Fruit fly (Drosophila melanogaster): ENCODE data around the gene pbl.

The pbl gene

dm6 chr3L:7865747-7866387, 45.9 kb downstream of the pbl start:
- peak; percentile 0 for TF ChIP-seq noc (tag; optimal IDR thresholded peaks at IDR 0.05)

dm6 chr3L:7865094-7865746, 46.5 kb downstream of the pbl start:
- TF ChIP-seq noc (tag; optimal IDR thresholded peaks at IDR 0.05): peak; percentile 74

- TF ChIP-seq noc (tag; optimal IDR thresholded peaks at IDR 0.05): peak; percentile 71
These were observed 47.9 kb downstream of the pbl start for dm6 chr3L:7863766-7864305.

dm6 chr3L:7863267-7863765, 48.4 kb downstream of the pbl start:
- TF ChIP-seq noc (tag; optimal IDR thresholded peaks at IDR 0.05): no peak

dm6 chr3L:7862238-7863022, 49.3 kb downstream of the pbl start:
- TF ChIP-seq noc (tag; optimal IDR thresholded peaks at IDR 0.05): peak; percentile 30

- TF ChIP-seq noc (tag; optimal IDR thresholded peaks at IDR 0.05): peak; percentile 9
These were observed 49.9 kb downstream of the pbl start for dm6 chr3L:7861807-7862206.

dm6 chr3L:7860634-7861431, 50.9 kb downstream of the pbl start:
- TF ChIP-seq noc (tag; optimal IDR thresholded peaks at IDR 0.05): peak; percentile 86

dm6 chr3L:7859802-7860201, 52.0 kb downstream of the pbl start:
- TF ChIP-seq noc (tag; optimal IDR thresholded peaks at IDR 0.05): no peak

dm6 chr3L:7858325-7859114, 53.2 kb downstream of the pbl start:
- TF ChIP-seq noc (tag; optimal IDR thresholded peaks at IDR 0.05): peak; percentile 52

- peak; percentile 42 for TF ChIP-seq noc (tag; optimal IDR thresholded peaks at IDR 0.05)
These were observed 55.2 kb downstream of the pbl start for dm6 chr3L:7856626-7856937.

dm6 chr3L:7855778-7856625, 55.8 kb downstream of the pbl start:
- TF ChIP-seq noc (tag; optimal IDR thresholded peaks at IDR 0.05): peak; percentile 95

- TF ChIP-seq noc (tag; optimal IDR thresholded peaks at IDR 0.05): no peak
These were observed 56.3 kb downstream of the pbl start for dm6 chr3L:7855455-7855774.

- peak; percentile 45 for TF ChIP-seq noc (tag; optimal IDR thresholded peaks at IDR 0.05)
These were observed 56.9 kb downstream of the pbl start for dm6 chr3L:7854752-7855454.
